Fruit fly (Drosophila melanogaster): ENCODE measurements around the gene CG14556.

CG14556 gene

DNA sequence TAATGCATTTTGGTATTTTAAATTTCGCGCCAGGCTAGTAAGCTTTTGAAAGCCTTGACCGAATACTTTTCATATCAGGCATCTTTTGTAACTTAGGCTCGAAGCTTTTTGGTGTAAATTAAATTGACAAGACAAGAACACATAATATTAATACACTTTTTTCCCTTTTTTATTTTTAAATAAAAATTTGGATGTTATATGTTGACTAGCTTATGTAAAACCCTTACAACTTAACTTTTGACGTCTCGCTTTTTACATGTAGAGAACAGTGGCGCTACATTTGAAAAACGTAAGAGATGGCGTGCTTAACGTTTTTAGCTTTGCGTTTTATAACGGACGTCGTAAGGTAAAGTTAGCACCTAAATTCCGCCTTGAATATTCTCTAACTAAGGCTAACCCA, 10.7 kb downstream of the CG14556 start:
- peak; percentile 29; the same call in 1 of the 2 replicates for TF ChIP-seq sob (GFP tag; IDR thresholded peaks at IDR 0.05)
- no peak for TF ChIP-seq ERR (GFP tag; optimal IDR thresholded peaks at IDR 0.05)
- peak; percentile 50 for TF ChIP-seq stwl (tag; optimal IDR thresholded peaks at IDR 0.05)
- TF ChIP-seq CG9437 (GFP tag; optimal IDR thresholded peaks at IDR 0.05) = peak; percentile 100
- TF ChIP-seq Bteb2 (GFP tag; optimal IDR thresholded peaks at IDR 0.05) = no peak
- TF ChIP-seq CG3847 (GFP tag; IDR thresholded peaks at IDR 0.05) = 0 out of 2 replicates have a peak, but pooled peaks have one; percentile 24
- no peak for TF ChIP-seq CG2678 (tag; optimal IDR thresholded peaks at IDR 0.05)
- TF ChIP-seq amos (GFP tag; IDR thresholded peaks at IDR 0.05; ENCODE audit: partially characterized antibody) = peak; percentile 33; the same call in 1 of the 2 replicates
- TF ChIP-seq CG7745 (tag; optimal IDR thresholded peaks at IDR 0.05) = no peak
- peak; percentile 27 for TF ChIP-seq Hmr (GFP tag; optimal IDR thresholded peaks at IDR 0.05)
- TF ChIP-seq vnd (GFP tag; IDR thresholded peaks at IDR 0.05; ENCODE audit: partially characterized antibody) = 0 out of 3 replicates have a peak, but pooled peaks have one; percentile 13
- TF ChIP-seq Opbp (GFP tag; IDR thresholded peaks at IDR 0.05; ENCODE audit: partially characterized antibody) = peak; percentile 39; the same call in 1 of the 3 replicates
- TF ChIP-seq Kr (GFP tag; optimal IDR thresholded peaks at IDR 0.05) = no peak
- TF ChIP-seq pzg (GFP tag; optimal IDR thresholded peaks at IDR 0.05) = peak; percentile 10
- TF ChIP-seq BtbVII (GFP tag; optimal IDR thresholded peaks at IDR 0.05) = no peak
- TF ChIP-seq CG4730 (GFP tag; IDR thresholded peaks at IDR 0.05) = no peak
- peak; percentile 21 for TF ChIP-seq NfI (GFP tag; optimal IDR thresholded peaks at IDR 0.05)
- TF ChIP-seq CG8944 (GFP tag; optimal IDR thresholded peaks at IDR 0.05) = no peak
- no peak for TF ChIP-seq sisA (GFP tag; IDR thresholded peaks at IDR 0.05)
- no peak for TF ChIP-seq CG10209 (GFP tag; optimal IDR thresholded peaks at IDR 0.05)
- no peak for TF ChIP-seq Ada2b (GFP tag; IDR thresholded peaks at IDR 0.05)
- TF ChIP-seq tap (tag; optimal IDR thresholded peaks at IDR 0.05) = no peak
- TF ChIP-seq Usf (GFP tag; optimal IDR thresholded peaks at IDR 0.05) = no peak
- TF ChIP-seq Lhr (GFP tag; optimal IDR thresholded peaks at IDR 0.05) = peak; percentile 30
- TF ChIP-seq Rfx (GFP tag; IDR thresholded peaks at IDR 0.05) = peak; percentile 29; the same call in 1 of the 2 replicates
- no peak for TF ChIP-seq CG4820 (GFP tag; optimal IDR thresholded peaks at IDR 0.05)
- TF ChIP-seq lmd (GFP tag; IDR thresholded peaks at IDR 0.05) = peak; percentile 35; the same call in 1 of the 2 replicates
- peak; percentile 30; the same call in 1 of the 3 replicates for TF ChIP-seq CG34224 (GFP tag; IDR thresholded peaks at IDR 0.05; ENCODE audit: partially characterized antibody)
- peak; percentile 30 for TF ChIP-seq CG7839 (tag; optimal IDR thresholded peaks at IDR 0.05)
- peak; percentile 94 for TF ChIP-seq Myb (GFP tag; optimal IDR thresholded peaks at IDR 0.05)
- peak; percentile 16; the same call in 1 of the 3 replicates for TF ChIP-seq CG11560 (tag; IDR thresholded peaks at IDR 0.05)
- TF ChIP-seq CG11504 (tag; optimal IDR thresholded peaks at IDR 0.05) = peak; percentile 89
- TF ChIP-seq Med (GFP tag) = peak; percentile 87
- peak; percentile 42 for TF ChIP-seq CG13894 (tag; optimal IDR thresholded peaks at IDR 0.05)
- TF ChIP-seq CG1647 (GFP tag; optimal IDR thresholded peaks at IDR 0.05) = no peak
- TF ChIP-seq CTCF (GFP tag; optimal IDR thresholded peaks at IDR 0.05) = peak; percentile 97
- peak; percentile 66 for TF ChIP-seq Bgb (GFP tag; IDR thresholded peaks at IDR 0.05; ENCODE audit: partially characterized antibody)
- TF ChIP-seq ttk (GFP tag; IDR thresholded peaks at IDR 0.05) = no peak
- peak in 1 of 2 experiments; percentile 6 for TF ChIP-seq Hr51 (GFP tag; optimal IDR thresholded peaks at IDR 0.05)
- no peak for TF ChIP-seq CG10959 (GFP tag; IDR thresholded peaks at IDR 0.05)
- TF ChIP-seq CG15269 (tag; optimal IDR thresholded peaks at IDR 0.05) = peak; percentile 9
- 0 out of 3 replicates have a peak, but pooled peaks have one; percentile 21 for TF ChIP-seq Dbx (GFP tag; IDR thresholded peaks at IDR 0.05)
- peak; percentile 20 for TF ChIP-seq PHDP (tag; optimal IDR thresholded peaks at IDR 0.05)
- TF ChIP-seq CG32532 (GFP tag; IDR thresholded peaks at IDR 0.05) = peak; percentile 31; the same call in 1 of the 2 replicates
- peak; percentile 91 for TF ChIP-seq E2f2 (GFP tag; IDR thresholded peaks at IDR 0.05)
- no peak for TF ChIP-seq CG2889 (GFP tag; IDR thresholded peaks at IDR 0.05)
- TF ChIP-seq Ets65A (GFP tag) = peak; percentile 65
- TF ChIP-seq Xbp1 (GFP tag; optimal IDR thresholded peaks at IDR 0.05) = peak; percentile 36
- no peak for TF ChIP-seq CG10543 (GFP tag; optimal IDR thresholded peaks at IDR 0.05)
- peak; percentile 20 for TF ChIP-seq Abd-B (GFP tag; optimal IDR thresholded peaks at IDR 0.05)

Data from whole organism, embryonic.